Worm (Caenorhabditis elegans): ENCODE results near the gene taf-8.

DNA sequence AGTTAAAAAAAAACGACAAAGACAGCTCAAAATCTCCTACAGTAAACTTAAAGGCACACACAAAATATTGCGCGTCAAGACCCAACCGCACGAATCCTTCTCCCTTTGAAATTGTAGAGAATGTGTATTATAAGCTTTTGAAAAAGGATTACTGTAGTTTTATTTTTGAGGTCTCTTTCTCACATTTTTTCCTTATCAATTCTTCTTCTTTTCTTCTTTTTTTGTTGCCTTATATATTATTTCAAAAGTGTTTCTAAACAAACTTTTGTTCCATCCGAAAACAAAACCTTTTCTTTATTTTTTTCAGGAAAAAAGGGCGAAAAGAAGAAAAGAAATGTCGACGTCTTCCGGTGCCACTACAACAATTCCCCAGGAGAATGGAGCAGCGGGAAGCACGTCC lies 11.4 kb downstream of the taf-8 start, which contains the start of gene ZK1320.13:
- TF ChIP-seq sem-2 (GFP tag; optimal IDR thresholded peaks at IDR 0.05) (no peak), unc-62 (GFP tag; optimal IDR thresholded peaks at IDR 0.05) (no peak), nhr-237 (tag; optimal IDR thresholded peaks at IDR 0.05) (no peak), lin-13 (tag; optimal IDR thresholded peaks at IDR 0.05) (no peak), lsy-2 (tag; optimal IDR thresholded peaks at IDR 0.05) (no peak), unc-39 (tag; optimal IDR thresholded peaks at IDR 0.05) (no peak), ceh-39 (tag; optimal IDR thresholded peaks at IDR 0.05) (no peak), pha-4 (tag; optimal IDR thresholded peaks at IDR 0.05) (no peak), tbx-8 (GFP tag; optimal IDR thresholded peaks at IDR 0.05) (no peak), sptf-1 (tag; optimal IDR thresholded peaks at IDR 0.05) (no peak), elt-3 (tag; optimal IDR thresholded peaks at IDR 0.05) (no peak), nhr-28 (tag; optimal IDR thresholded peaks at IDR 0.05) (no peak)
